Fruit fly (Drosophila melanogaster) whole organism, embryonic: ENCODE results near the gene CG12301.

ENCODE experiments used
- Antp ChIP-seq: fragments of 200-800 bp; sonication (Bioruptor generic); optimal IDR thresholded peaks from 3 replicates; lab custom pipeline; 2016; ENCODE audit warnings: missing biosample characterization, missing genetic modification characterization
- BtbVII ChIP-seq: fragments of 200-800 bp; sonication (Bioruptor generic); optimal IDR thresholded peaks from 3 replicates; lab custom pipeline; 2017; ENCODE audit warnings: missing biosample characterization, mild to moderate bottlenecking, missing genetic modification characterization
- CG10462 ChIP-seq: fragments of 200-800 bp; sonication (Bioruptor generic); optimal IDR thresholded peaks from 2 replicates; lab custom pipeline; 2016; ENCODE audit warnings: missing biosample characterization, missing genetic modification characterization
- CG10565 ChIP-seq: fragments of 200-800 bp; sonication (Bioruptor generic); optimal IDR thresholded peaks from 3 replicates; lab custom pipeline; 2016; ENCODE audit warnings: missing biosample characterization, mild to moderate bottlenecking, missing genetic modification characterization
- CG11093 ChIP-seq: fragments of 200-800 bp; sonication (Bioruptor generic); IDR thresholded peaks from 3 replicates; pipeline ENCODE4 v1.3.6; 2022; ENCODE audit warnings: missing biosample characterization, missing genetic modification characterization
- CG11695 ChIP-seq: fragments of 200-800 bp; sonication (Bioruptor generic); IDR thresholded peaks from 3 replicates; pipeline ENCODE4 v1.3.6; 2022; ENCODE audit warnings: missing biosample characterization, missing genetic modification characterization
- CG12744 ChIP-seq: fragments of 200-800 bp; sonication (Bioruptor generic); optimal IDR thresholded peaks from 2 replicates; lab custom pipeline; 2016; ENCODE audit warnings: missing biosample characterization, missing genetic modification characterization
- CG14050 ChIP-seq: fragments of 200-800 bp; sonication (Bioruptor generic); IDR thresholded peaks from 3 replicates; pipeline ENCODE4 v1.3.6; 2022; ENCODE audit warnings: missing biosample characterization, missing genetic modification characterization
- CG15479 ChIP-seq: fragments of 200-800 bp; sonication (Bioruptor generic); optimal IDR thresholded peaks from 3 replicates; lab custom pipeline; 2019; ENCODE audit warnings: missing biosample characterization, mild to moderate bottlenecking, missing genetic modification characterization, moderate library complexity
- CG15514 ChIP-seq: fragments of 200-800 bp; sonication (Bioruptor generic); optimal IDR thresholded peaks from 3 replicates; lab custom pipeline; 2017; ENCODE audit warnings: missing biosample characterization, missing genetic modification characterization, mild to moderate bottlenecking, moderate library complexity, missing genetic modification reagents
- CG16813 ChIP-seq: fragments of 200-800 bp; sonication (Bioruptor generic); IDR thresholded peaks from 3 replicates; pipeline ENCODE4 v1.3.6; 2022; ENCODE audit warnings: missing biosample characterization, missing genetic modification characterization; ENCODE audit not compliant: partially characterized antibody
- CG16815 ChIP-seq: fragments of 200-800 bp; sonication (Bioruptor generic); optimal IDR thresholded peaks from 3 replicates; lab custom pipeline; 2017; ENCODE audit warnings: missing biosample characterization, mild to moderate bottlenecking, missing genetic modification characterization
- CG17186 ChIP-seq: fragments of 200-800 bp; sonication (Bioruptor generic); optimal IDR thresholded peaks from 3 replicates; lab custom pipeline; 2017; ENCODE audit warnings: missing biosample characterization, missing genetic modification reagents, missing genetic modification characterization
- CG18262 ChIP-seq: fragments of 200-800 bp; optimal IDR thresholded peaks from 3 replicates; lab custom pipeline; 2019; ENCODE audit warnings: missing biosample characterization, mild to moderate bottlenecking, missing genetic modification characterization, moderate library complexity
- CG18619 ChIP-seq: fragments of 200-800 bp; sonication (Bioruptor generic); optimal IDR thresholded peaks from 3 replicates; lab custom pipeline; 2017; ENCODE audit warnings: missing biosample characterization, mild to moderate bottlenecking, missing genetic modification characterization
- CG2120 ChIP-seq: fragments of 200-800 bp; sonication (Bioruptor generic); optimal IDR thresholded peaks from 3 replicates; lab custom pipeline; 2016; ENCODE audit warnings: missing biosample characterization, missing genetic modification characterization
- CG3163 ChIP-seq: fragments of 200-800 bp; sonication (Bioruptor generic); optimal IDR thresholded peaks from 3 replicates; lab custom pipeline; 2016; ENCODE audit warnings: missing biosample characterization, missing genetic modification characterization
- CG32772 ChIP-seq: fragments of 200-800 bp; sonication (Bioruptor generic); IDR thresholded peaks from 2 replicates; pipeline ENCODE4 v1.3.6; 2022; ENCODE audit warnings: missing biosample characterization, missing genetic modification characterization
- CG4820 ChIP-seq: fragments of 200-800 bp; sonication (Bioruptor generic); optimal IDR thresholded peaks from 3 replicates; lab custom pipeline; 2016; ENCODE audit warnings: missing biosample characterization, missing genetic modification characterization
- CG8924 ChIP-seq: fragments of 200-800 bp; optimal IDR thresholded peaks from 3 replicates; lab custom pipeline; 2019; ENCODE audit warnings: missing biosample characterization, mild to moderate bottlenecking, missing genetic modification characterization, moderate library complexity
- Chrac-16 ChIP-seq: fragments of 200-800 bp; sonication (Bioruptor generic); optimal IDR thresholded peaks from 3 replicates; lab custom pipeline; 2016; ENCODE audit warnings: missing biosample characterization, missing genetic modification characterization
- CrebB ChIP-seq: fragments of 200-800 bp; sonication (Bioruptor generic); optimal IDR thresholded peaks from 3 replicates; lab custom pipeline; 2018; ENCODE audit warnings: missing biosample characterization, mild to moderate bottlenecking, missing genetic modification characterization
- Dip3 ChIP-seq: fragments of 200-800 bp; sonication (Bioruptor generic); optimal IDR thresholded peaks from 3 replicates; lab custom pipeline; 2016; ENCODE audit warnings: missing biosample characterization, missing genetic modification characterization
- Dll ChIP-seq: fragments of 200-800 bp; sonication (Bioruptor generic); IDR thresholded peaks from 4 replicates; pipeline ENCODE4 v1.3.6; 2022; ENCODE audit warnings: missing biosample characterization, missing genetic modification characterization; ENCODE audit not compliant: partially characterized antibody
- MBD-R2 ChIP-seq: fragments of 200-800 bp; sonication (Bioruptor generic); IDR thresholded peaks from 2 replicates; pipeline ENCODE4 v1.3.6; 2022; ENCODE audit warnings: missing biosample characterization, missing genetic modification characterization
- NC2α ChIP-seq: fragments of 200-800 bp; sonication (Bioruptor generic); optimal IDR thresholded peaks from 2 replicates; lab custom pipeline; 2016; ENCODE audit warnings: missing biosample characterization, missing genetic modification characterization
- Oli ChIP-seq: fragments of 200-800 bp; sonication (Bioruptor generic); optimal IDR thresholded peaks from 2 replicates; lab custom pipeline; 2018; ENCODE audit warnings: missing biosample characterization, mild to moderate bottlenecking, missing genetic modification characterization, moderate library complexity
- Optix ChIP-seq: fragments of 200-800 bp; sonication (Bioruptor generic); IDR thresholded peaks from 3 replicates; pipeline ENCODE4 v1.3.6; 2022; ENCODE audit warnings: missing biosample characterization, missing genetic modification characterization
- Poxn ChIP-seq: fragments of 200-800 bp; sonication (Bioruptor generic); IDR thresholded peaks from 2 replicates; pipeline ENCODE4 v1.3.6; 2022; ENCODE audit warnings: missing biosample characterization, missing genetic modification characterization
- Ravus ChIP-seq: fragments of 200-800 bp; sonication (Bioruptor generic); IDR thresholded peaks from 2 replicates; pipeline ENCODE4 v1.3.6; 2022; ENCODE audit warnings: missing biosample characterization, missing genetic modification characterization
- abd-A ChIP-seq: fragments of 200-800 bp; sonication (Bioruptor generic); optimal IDR thresholded peaks from 3 replicates; lab custom pipeline; 2019; ENCODE audit warnings: missing biosample characterization, mild to moderate bottlenecking, missing genetic modification characterization, moderate library complexity
- ap ChIP-seq: fragments of 200-800 bp; sonication (Bioruptor generic); IDR thresholded peaks from 2 replicates; pipeline ENCODE4 v1.3.6; 2022; ENCODE audit warnings: missing biosample characterization, missing genetic modification characterization
- az2 ChIP-seq: fragments of 200-800 bp; sonication (Bioruptor generic); optimal IDR thresholded peaks from 3 replicates; lab custom pipeline; 2016; ENCODE audit warnings: missing biosample characterization, missing genetic modification characterization
- bsh ChIP-seq, 2 experiments: fragments of 200-800 bp; sonication (Bioruptor generic); optimal IDR thresholded peaks; 2 replicates each; lab custom pipeline; 2017 to 2018; ENCODE audit warnings: mild to moderate bottlenecking in 2 of 2, missing biosample characterization in 2 of 2, missing genetic modification characterization in 2 of 2, moderate library complexity in 1 of 2
- dmrt99B ChIP-seq: fragments of 200-800 bp; sonication (Bioruptor generic); optimal IDR thresholded peaks from 2 replicates; lab custom pipeline; 2018; ENCODE audit warnings: missing biosample characterization, mild to moderate bottlenecking, missing genetic modification characterization, moderate library complexity
- eyg ChIP-seq: fragments of 200-800 bp; sonication (Bioruptor generic); optimal IDR thresholded peaks from 3 replicates; lab custom pipeline; 2016; ENCODE audit warnings: missing biosample characterization, missing genetic modification characterization
- ftz-f1 ChIP-seq: fragments of 200-800 bp; sonication (Bioruptor generic); optimal IDR thresholded peaks from 2 replicates; lab custom pipeline; 2016; ENCODE audit warnings: missing biosample characterization, missing genetic modification characterization
- fu2 ChIP-seq: fragments of 200-800 bp; sonication (Bioruptor generic); optimal IDR thresholded peaks from 2 replicates; lab custom pipeline; 2016; ENCODE audit warnings: missing biosample characterization, missing genetic modification characterization
- ind ChIP-seq: fragments of 200-800 bp; sonication (Bioruptor generic); optimal IDR thresholded peaks from 3 replicates; lab custom pipeline; 2016; ENCODE audit warnings: missing biosample characterization, missing genetic modification characterization
- inv ChIP-seq: fragments of 200-800 bp; sonication (Bioruptor generic); IDR thresholded peaks from 2 replicates; pipeline ENCODE4 v1.3.6; 2022; ENCODE audit warnings: missing biosample characterization, missing genetic modification characterization; ENCODE audit not compliant: partially characterized antibody
- knrl ChIP-seq: fragments of 200-800 bp; sonication (Bioruptor generic); IDR thresholded peaks from 3 replicates; pipeline ENCODE4 v1.3.6; 2022; ENCODE audit warnings: missing biosample characterization, missing genetic modification characterization; ENCODE audit not compliant: partially characterized antibody
- lov ChIP-seq, 2 experiments: fragments of 200-800 bp in 1 of 2; fragments of >200 bp in 1 of 2; sonication (Bioruptor generic) in 1 of 2; IDR thresholded peaks in 1 of 2; optimal IDR thresholded peaks in 1 of 2; 2 replicates in 1 of 2; 3 replicates in 1 of 2; pipeline versions ENCODE4 v1.3.6 to Lab custom; 2017 to 2022; ENCODE audit warnings: missing biosample characterization in 1 of 2, missing genetic modification characterization in 1 of 2
- oc ChIP-seq: fragments of 200-800 bp; sonication (Bioruptor generic); optimal IDR thresholded peaks from 2 replicates; lab custom pipeline; 2018; ENCODE audit warnings: missing biosample characterization, mild to moderate bottlenecking, missing genetic modification characterization, moderate library complexity
- otp ChIP-seq: fragments of 200-800 bp; sonication (Bioruptor generic); IDR thresholded peaks from 3 replicates; pipeline ENCODE4, ENCODE4 v1.3.6; 2022; ENCODE audit warnings: missing biosample characterization, missing genetic modification characterization
- pb ChIP-seq: fragments of 200-800 bp; sonication (Bioruptor generic); optimal IDR thresholded peaks from 3 replicates; lab custom pipeline; 2016; ENCODE audit warnings: missing biosample characterization, missing genetic modification characterization
- unc-4 ChIP-seq: fragments of 200-800 bp; sonication (Bioruptor generic); IDR thresholded peaks from 2 replicates; pipeline ENCODE4 v1.3.6; 2022; ENCODE audit warnings: missing biosample characterization, missing genetic modification characterization; ENCODE audit not compliant: partially characterized antibody
- wek ChIP-seq: fragments of 200-800 bp; sonication (Bioruptor generic); optimal IDR thresholded peaks from 3 replicates; lab custom pipeline; 2018; ENCODE audit warnings: missing biosample characterization, mild to moderate bottlenecking, missing genetic modification characterization, moderate library complexity
- wor ChIP-seq: fragments of 200-800 bp; sonication (Bioruptor generic); IDR thresholded peaks from 2 replicates; pipeline ENCODE4 v1.3.6; 2022; ENCODE audit warnings: missing biosample characterization, missing genetic modification characterization
- z ChIP-seq: fragments of 200-800 bp; sonication (Bioruptor generic); IDR thresholded peaks from 3 replicates; pipeline ENCODE4 v1.3.6; 2022; ENCODE audit warnings: missing biosample characterization, missing genetic modification characterization

CG12301 gene

dm6 chr3L:15592536-15593260, 12.1 kb downstream of the CG12301 start (continued):
- peak; percentile 77 for TF ChIP-seq CG8924 (tag; lab: Kevin White, UChicago)
- no peak for TF ChIP-seq pb (GFP tag; lab: Kevin White, UChicago)
- TF ChIP-seq BtbVII (GFP tag; lab: Kevin White, UChicago) = peak; percentile 54
- TF ChIP-seq CG15479 = no peak
- TF ChIP-seq Dll (GFP tag; lab: Robert Waterston, UW) = no peak
- peak; percentile 6 for TF ChIP-seq Chrac-16
- TF ChIP-seq CG2120 = peak; percentile 25
- TF ChIP-seq CG32772 (GFP tag; lab: Robert Waterston, UW) = no peak
- no peak for TF ChIP-seq Dip3 (GFP tag; lab: Kevin White, UChicago)
- TF ChIP-seq Oli = peak; percentile 71
- no peak for TF ChIP-seq CrebB (tag; lab: Kevin White, UChicago)
- no peak for TF ChIP-seq CG10462 (GFP tag; lab: Kevin White, UChicago)
- no peak for TF ChIP-seq CG11093 (GFP tag; lab: Robert Waterston, UW)
- TF ChIP-seq inv (GFP tag; lab: Robert Waterston, UW) = no peak
- TF ChIP-seq otp (GFP tag; lab: Robert Waterston, UW) = no peak
- no peak for TF ChIP-seq ftz-f1 (GFP tag; lab: Kevin White, UChicago)
- TF ChIP-seq CG15514 (GFP tag; lab: Kevin White, UChicago) = peak; percentile 32
- no peak for TF ChIP-seq CG3163 (GFP tag; lab: Kevin White, UChicago)
- no peak for TF ChIP-seq CG10565 (GFP tag; lab: Kevin White, UChicago)
- no peak for TF ChIP-seq Poxn
- peak; percentile 68 for TF ChIP-seq CG18619 (GFP tag; lab: Kevin White, UChicago)
- no peak for TF ChIP-seq CG16815 (GFP tag; lab: Kevin White, UChicago)
- peak; percentile 78 for TF ChIP-seq CG11695 (GFP tag; lab: Robert Waterston, UW)
- TF ChIP-seq NC2α (GFP tag; lab: Kevin White, UChicago) = no peak
- peak; percentile 2 for TF ChIP-seq CG4820 (GFP tag; lab: Kevin White, UChicago)
- TF ChIP-seq MBD-R2 (GFP tag; lab: Robert Waterston, UW) = 0 out of 2 replicates have a peak, but pooled peaks have one; percentile 13
- TF ChIP-seq Ravus (GFP tag; lab: Robert Waterston, UW) = no peak
- TF ChIP-seq bsh (GFP tag; optimal IDR thresholded peaks at IDR 0.05; lab: Kevin White, UChicago) = peak in 1 of 2 experiments; percentile 53
- peak; percentile 23; the same call in 1 of the 3 replicates for TF ChIP-seq CG14050 (GFP tag; lab: Robert Waterston, UW)
- no peak for TF ChIP-seq CG12744 (GFP tag; lab: Kevin White, UChicago)
- no peak for TF ChIP-seq fu2 (GFP tag; lab: Kevin White, UChicago)
- TF ChIP-seq z (GFP tag; lab: Robert Waterston, UW) = no peak
- no peak for TF ChIP-seq unc-4 (GFP tag; lab: Robert Waterston, UW)
- no peak for TF ChIP-seq Antp (GFP tag; lab: Kevin White, UChicago)
- no peak for TF ChIP-seq wek (GFP tag; lab: Kevin White, UChicago)
- peak; percentile 33 for TF ChIP-seq oc (tag; lab: Kevin White, UChicago)
- TF ChIP-seq dmrt99B (tag; lab: Kevin White, UChicago) = peak; percentile 73
- no peak for TF ChIP-seq Optix (GFP tag; lab: Robert Waterston, UW)
- no peak for TF ChIP-seq lov (optimal IDR thresholded peaks at IDR 0.05; lab: Kevin White, UChicago)
- no peak for TF ChIP-seq lov (GFP tag; IDR thresholded peaks at IDR 0.05; lab: Robert Waterston, UW)
- TF ChIP-seq eyg = no peak
- peak; percentile 74 for TF ChIP-seq CG18262 (tag; lab: Kevin White, UChicago)
- TF ChIP-seq knrl = no peak
- peak; percentile 24 for TF ChIP-seq az2 (GFP tag; lab: Kevin White, UChicago)
- TF ChIP-seq CG17186 (GFP tag; lab: Kevin White, UChicago) = no peak
- peak; percentile 38; the same call in 1 of the 2 replicates for TF ChIP-seq wor (GFP tag; lab: Robert Waterston, UW)
- no peak for TF ChIP-seq abd-A
- peak; percentile 34; the same call in 1 of the 2 replicates for TF ChIP-seq ap (GFP tag; lab: Robert Waterston, UW)
- no peak for TF ChIP-seq CG16813 (GFP tag; lab: Robert Waterston, UW)
- TF ChIP-seq ind (GFP tag; lab: Kevin White, UChicago) = peak; percentile 14
